Worm (Caenorhabditis elegans) whole organism, L4 larva: ENCODE data around the gene fbxa-60.

Source experiments
- F26F4.8 ChIP-seq: fragments of 200-800 bp; sonication (Bioruptor generic); conservative IDR thresholded peaks from 2 replicates; pipeline ENCODE4 v1.3.6; 2022; ENCODE audit warnings: missing genetic modification characterization, missing compliant biosample characterization
- F37D6.2 ChIP-seq: sonication (generic microtip); optimal IDR thresholded peaks from 2 replicates; lab custom pipeline; 2016; ENCODE audit warnings: mild to moderate bottlenecking, missing genetic modification characterization, missing compliant biosample characterization
- ZK546.5 ChIP-seq, 2 experiments: sonication (generic microtip); optimal IDR thresholded peaks; 2 replicates each; lab custom pipeline; 2017; ENCODE audit warnings: missing biosample characterization in 2 of 2, missing genetic modification characterization in 2 of 2
- aha-1 ChIP-seq: fragments of 150-350 bp; peaks from one replicate; lab custom pipeline; 2014; ENCODE audit warnings: missing biosample characterization, missing genetic modification characterization
- ceh-20 ChIP-seq: fragments of 200-800 bp; sonication (Bioruptor generic); IDR thresholded peaks from 2 replicates; pipeline ENCODE4 v1.3.6; 2022; ENCODE audit warnings: missing genetic modification reagents, missing genetic modification characterization, missing compliant biosample characterization
- ceh-32 ChIP-seq: sonication (generic microtip); optimal IDR thresholded peaks from 2 replicates; lab custom pipeline; 2016; ENCODE audit warnings: mild to moderate bottlenecking, missing genetic modification characterization, missing compliant biosample characterization; ENCODE audit not compliant: poor library complexity
- daf-16 ChIP-seq, 3 experiments: sonication (generic microtip); optimal IDR thresholded peaks; 2 replicates each; lab custom pipeline; 2016 to 2017; ENCODE audit warnings: missing genetic modification characterization in 3 of 3, missing genetic modification reagents in 3 of 3, mild to moderate bottlenecking in 2 of 3, missing compliant biosample characterization in 2 of 3, missing biosample characterization in 1 of 3, moderate library complexity in 1 of 3
- daf-19 ChIP-seq: fragments of 200-800 bp; sonication (Bioruptor generic); conservative IDR thresholded peaks from 2 replicates; pipeline ENCODE4 v1.3.6; 2022; ENCODE audit warnings: missing genetic modification characterization, missing compliant biosample characterization
- dmd-6 ChIP-seq: fragments of 200-800 bp; sonication (Bioruptor generic); IDR thresholded peaks from 2 replicates; pipeline ENCODE4 v1.3.6; 2022; ENCODE audit warnings: missing genetic modification reagents, missing genetic modification characterization, missing compliant biosample characterization
- dmd-9 ChIP-seq: fragments of 200-800 bp; sonication (Bioruptor generic); IDR thresholded peaks from 2 replicates; pipeline ENCODE4 v1.3.6; 2022; ENCODE audit warnings: missing genetic modification reagents, missing genetic modification characterization, missing compliant biosample characterization
- dpl-1 ChIP-seq: fragments of 150-350 bp; optimal IDR thresholded peaks from 2 replicates; lab custom pipeline; 2014; ENCODE audit warnings: missing biosample characterization, missing genetic modification reagents, missing genetic modification characterization
- dve-1 ChIP-seq: sonication (generic microtip); optimal IDR thresholded peaks from 2 replicates; lab custom pipeline; 2017; ENCODE audit warnings: antibody characterized with exemption, mild to moderate bottlenecking, missing genetic modification characterization, missing compliant biosample characterization; ENCODE audit not compliant: insufficient read depth
- egl-27 ChIP-seq: sonication (generic microtip); optimal IDR thresholded peaks from 3 replicates; lab custom pipeline; 2017; ENCODE audit warnings: missing biosample characterization, missing genetic modification reagents, missing genetic modification characterization
- egl-43 ChIP-seq: fragments of 200-800 bp; sonication (Bioruptor generic); IDR thresholded peaks from 2 replicates; pipeline ENCODE4 v1.3.6; 2022; ENCODE audit warnings: missing genetic modification reagents, missing genetic modification characterization, missing compliant biosample characterization
- gei-8 ChIP-seq: fragments of 200-800 bp; sonication (Bioruptor generic); optimal IDR thresholded peaks from 2 replicates; lab custom pipeline; 2018; ENCODE audit warnings: mild to moderate bottlenecking, missing genetic modification characterization, missing compliant biosample characterization
- hlh-11 ChIP-seq: fragments of 200-800 bp; sonication (Bioruptor generic); optimal IDR thresholded peaks from 2 replicates; lab custom pipeline; 2018; ENCODE audit warnings: mild to moderate bottlenecking, missing genetic modification characterization, missing compliant biosample characterization
- hlh-30 ChIP-seq: sonication (generic microtip); optimal IDR thresholded peaks from 2 replicates; lab custom pipeline; 2017; ENCODE audit warnings: antibody characterized with exemption, mild to moderate bottlenecking, missing genetic modification characterization, missing compliant biosample characterization; ENCODE audit not compliant: insufficient read depth
- hmg-1.1 ChIP-seq: fragments of 200-800 bp; sonication (Bioruptor generic); IDR thresholded peaks from 2 replicates; pipeline ENCODE4 v1.3.6; 2022; ENCODE audit warnings: missing genetic modification reagents, missing genetic modification characterization, missing compliant biosample characterization
- jun-1 ChIP-seq: fragments of 150-350 bp; optimal IDR thresholded peaks from 2 replicates; lab custom pipeline; 2014; ENCODE audit warnings: missing biosample characterization, missing genetic modification reagents, missing genetic modification characterization
- lin-38 ChIP-seq: fragments of 200-800 bp; sonication (Bioruptor generic); IDR thresholded peaks from 2 replicates; pipeline ENCODE4 v1.3.6; 2022; ENCODE audit warnings: missing genetic modification reagents, missing genetic modification characterization, missing compliant biosample characterization
- lsy-2 ChIP-seq, 2 experiments: fragments of 150-350 bp in 1 of 2; sonication (generic microtip) in 1 of 2; optimal IDR thresholded peaks; 2 replicates each; lab custom pipeline; 2014 to 2017; ENCODE audit warnings: missing biosample characterization in 2 of 2, missing genetic modification characterization in 2 of 2
- madf-9 ChIP-seq: fragments of 200-800 bp; sonication (Bioruptor generic); conservative IDR thresholded peaks from 2 replicates; pipeline ENCODE4 v1.3.6; 2022; ENCODE audit warnings: missing genetic modification reagents, missing genetic modification characterization, missing compliant biosample characterization
- mep-1 ChIP-seq: fragments of 150-350 bp; sonication (generic microtip); optimal IDR thresholded peaks from 3 replicates; lab custom pipeline; 2014; ENCODE audit warnings: missing biosample characterization, missing genetic modification characterization
- nhr-10 ChIP-seq: fragments of 150-350 bp; optimal IDR thresholded peaks from 2 replicates; lab custom pipeline; 2014; ENCODE audit warnings: missing biosample characterization, missing genetic modification characterization
- nhr-111 ChIP-seq: fragments of 200-800 bp; sonication (Bioruptor generic); optimal IDR thresholded peaks from 2 replicates; lab custom pipeline; 2018; ENCODE audit warnings: mild to moderate bottlenecking, missing genetic modification characterization, missing compliant biosample characterization
- nhr-28 ChIP-seq: fragments of 150-350 bp; optimal IDR thresholded peaks from 2 replicates; lab custom pipeline; 2014; ENCODE audit warnings: missing biosample characterization, missing genetic modification characterization
- nhr-41 ChIP-seq: fragments of 200-800 bp; sonication (Bioruptor generic); IDR thresholded peaks from 2 replicates; pipeline ENCODE4 v1.3.6; 2022; ENCODE audit warnings: missing genetic modification reagents, missing genetic modification characterization, missing compliant biosample characterization
- nhr-77 ChIP-seq: fragments of 150-350 bp; optimal IDR thresholded peaks from 2 replicates; lab custom pipeline; 2014; ENCODE audit warnings: missing biosample characterization, missing genetic modification characterization
- pha-4 ChIP-seq, 2 experiments: fragments of 150-350 bp in 1 of 2; fragments of 200-800 bp in 1 of 2; sonication (Bioruptor generic) in 1 of 2; IDR thresholded peaks in 1 of 2; optimal IDR thresholded peaks in 1 of 2; 2 replicates each; pipeline versions ENCODE4 v1.3.6 to Lab custom; 2014 to 2022; ENCODE audit warnings: missing genetic modification characterization in 2 of 2, missing genetic modification reagents in 2 of 2, missing biosample characterization in 1 of 2, missing compliant biosample characterization in 1 of 2
- php-3 ChIP-seq: fragments of 200-800 bp; sonication (Bioruptor generic); IDR thresholded peaks from 2 replicates; pipeline ENCODE4 v1.3.6; 2022; ENCODE audit warnings: missing genetic modification reagents, missing genetic modification characterization, missing compliant biosample characterization
- pqm-1 ChIP-seq: sonication (generic microtip); optimal IDR thresholded peaks from 2 replicates; lab custom pipeline; 2017; ENCODE audit warnings: missing biosample characterization, missing genetic modification characterization
- sdz-12 ChIP-seq: fragments of 200-800 bp; sonication (Bioruptor generic); optimal IDR thresholded peaks from 2 replicates; lab custom pipeline; 2018; ENCODE audit warnings: mild to moderate bottlenecking, missing genetic modification characterization, missing compliant biosample characterization
- set-16 ChIP-seq: fragments of 200-800 bp; sonication (Bioruptor generic); IDR thresholded peaks from 2 replicates; pipeline ENCODE4 v1.3.6; 2022; ENCODE audit warnings: missing genetic modification reagents, missing genetic modification characterization, missing compliant biosample characterization
- unc-130 ChIP-seq: sonication (generic microtip); optimal IDR thresholded peaks from 2 replicates; lab custom pipeline; 2016; ENCODE audit warnings: missing genetic modification reagents, missing genetic modification characterization, missing compliant biosample characterization
- unc-39 ChIP-seq: sonication (generic microtip); optimal IDR thresholded peaks from 2 replicates; lab custom pipeline; 2017; ENCODE audit warnings: missing biosample characterization, missing genetic modification characterization
- zfp-2 ChIP-seq: sonication (generic microtip); optimal IDR thresholded peaks from 2 replicates; lab custom pipeline; 2016; ENCODE audit warnings: mild to moderate bottlenecking, missing genetic modification characterization, missing compliant biosample characterization
- zip-2 ChIP-seq: fragments of 150-350 bp; optimal IDR thresholded peaks from 2 replicates; lab custom pipeline; 2014; ENCODE audit warnings: missing biosample characterization, missing genetic modification characterization

fbxa-60 gene

ce11 chrIII:943426-943927, 2.6 kb downstream of the fbxa-60 start, which contains the start of gene fbxa-59:
Gene fbxa-59, minus strand, starts transcription at chrIII:943476.
- TF ChIP-seq daf-16 (GFP tag; optimal IDR thresholded peaks at IDR 0.05; lab: Kevin White, UChicago) (no peak), daf-16 (tag; optimal IDR thresholded peaks at IDR 0.05; lab: Kevin White, UChicago) (peak; percentile 71), daf-19 (no peak), lin-38 (0 out of 2 replicates have a peak, but pooled peaks have one; percentile 10), hlh-11 (tag; lab: Kevin White, UChicago) (peak; percentile 66), zip-2 (peak; percentile 10), mep-1 (no peak), php-3 (GFP tag; lab: Robert Waterston, UW) (peak; percentile 26; the same call in 1 of the 2 replicates), nhr-28 (peak; percentile 39), dve-1 (tag; lab: Kevin White, UChicago) (peak; percentile 71), ZK546.5 (tag; optimal IDR thresholded peaks at IDR 0.05; lab: Kevin White, UChicago) (no peak), dmd-9 (no peak), zfp-2 (no peak), F26F4.8 (no peak), nhr-77 (tag; lab: Kevin White, UChicago) (peak; percentile 27), ceh-32 (tag; lab: Kevin White, UChicago) (no peak), aha-1 (no peak), hlh-30 (peak; percentile 16), jun-1 (tag; lab: Kevin White, UChicago) (no peak), ceh-20 (no peak), nhr-41 (GFP tag; lab: Robert Waterston, UW) (no peak), pqm-1 (peak; percentile 60), unc-130 (no peak), dmd-6 (peak; percentile 75), F37D6.2 (tag; lab: Kevin White, UChicago) (no peak), madf-9 (GFP tag; lab: Robert Waterston, UW) (no peak), egl-43 (GFP tag; lab: Robert Waterston, UW) (no peak), lsy-2 (tag; optimal IDR thresholded peaks at IDR 0.05; lab: Kevin White, UChicago) (no peak), egl-27 (tag; lab: Kevin White, UChicago) (no peak), hmg-1.1 (GFP tag; lab: Robert Waterston, UW) (no peak), nhr-111 (GFP tag; lab: Kevin White, UChicago) (no peak), unc-39 (tag; lab: Kevin White, UChicago) (no peak)
- TF ChIP-seq, all 104 proteins: peak for 11

- TF ChIP-seq set-16 (GFP tag; lab: Robert Waterston, UW) (peak; percentile 70), hlh-30 (no peak)
Observed at ce11 chrIII:941958-942357, 4.1 kb downstream of the fbxa-60 start.

ce11 chrIII:938569-938968, 7.5 kb downstream of the fbxa-60 start, which contains the start of gene fbxa-22:
Gene fbxa-22, plus strand, starts transcription at chrIII:938869.
- TF ChIP-seq nhr-10 (tag; lab: Kevin White, UChicago) (no peak), pha-4 (GFP tag; IDR thresholded peaks at IDR 0.05; lab: Robert Waterston, UW) (no peak), pha-4 (tag; optimal IDR thresholded peaks at IDR 0.05; lab: Kevin White, UChicago) (no peak), sdz-12 (GFP tag; lab: Kevin White, UChicago) (no peak), dmd-9 (no peak), dpl-1 (GFP tag; lab: Kevin White, UChicago) (no peak), egl-43 (GFP tag; lab: Robert Waterston, UW) (no peak), pqm-1 (no peak), gei-8 (GFP tag; lab: Kevin White, UChicago) (no peak)
